Fruit fly (Drosophila melanogaster): ENCODE measurements around the gene CG31815.

DNA sequence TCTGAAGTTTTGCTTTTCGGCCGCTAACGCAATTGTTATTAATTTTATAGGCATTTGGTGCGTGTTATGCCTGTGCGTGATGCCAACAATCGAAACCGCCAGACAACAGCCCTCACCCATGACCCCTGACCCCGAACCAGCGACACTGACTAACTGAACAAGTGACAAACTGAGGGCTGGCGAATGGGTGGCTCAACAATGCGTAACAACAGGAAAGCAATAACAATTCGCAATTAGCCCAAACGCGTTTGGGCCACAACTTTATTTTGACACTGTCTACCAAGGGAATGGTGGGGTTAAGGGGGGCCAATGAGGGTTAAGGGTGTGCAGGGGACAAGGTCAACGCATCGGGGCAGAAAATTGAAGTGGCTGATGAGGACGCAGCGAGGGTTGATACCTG is 43.3 kb downstream of the CG31815 start:
- TF ChIP-seq h (optimal IDR thresholded peaks at IDR 0.05): no peak
- TF ChIP-seq Myc (optimal IDR thresholded peaks at IDR 0.05): no peak
- TF ChIP-seq psq (optimal IDR thresholded peaks at IDR 0.05): no peak
- TF ChIP-seq insv (optimal IDR thresholded peaks at IDR 0.05): no peak
- no peak for TF ChIP-seq Sin3A (optimal IDR thresholded peaks at IDR 0.05)
- TF ChIP-seq ttk (optimal IDR thresholded peaks at IDR 0.05): no peak
